Fruit fly (Drosophila melanogaster): ENCODE results near the gene GstT3.

dm6 chrX:20436866-20437265 lies 30.4 kb upstream of the GstT3 start:
- TF ChIP-seq CG18599 (GFP tag; optimal IDR thresholded peaks at IDR 0.05) = no peak
- TF ChIP-seq dati (GFP tag; IDR thresholded peaks at IDR 0.05) = no peak
- TF ChIP-seq pum (GFP tag; optimal IDR thresholded peaks at IDR 0.05) = no peak
- no peak for TF ChIP-seq CG33557 (GFP tag; optimal IDR thresholded peaks at IDR 0.05)
- no peak for TF ChIP-seq lov (optimal IDR thresholded peaks at IDR 0.05)
- no peak for TF ChIP-seq lov (GFP tag; IDR thresholded peaks at IDR 0.05)
- no peak for TF ChIP-seq E2f2 (GFP tag; IDR thresholded peaks at IDR 0.05)
- no peak for TF ChIP-seq CG15011 (GFP tag; optimal IDR thresholded peaks at IDR 0.05)
- no peak for TF ChIP-seq CG17328 (GFP tag; IDR thresholded peaks at IDR 0.05)
- TF ChIP-seq CG12071 (GFP tag; optimal IDR thresholded peaks at IDR 0.05) = no peak
- no peak for TF ChIP-seq CG13894 (tag; optimal IDR thresholded peaks at IDR 0.05)
- TF ChIP-seq CG12219 (GFP tag; optimal IDR thresholded peaks at IDR 0.05) = no peak
- no peak for TF ChIP-seq peb (GFP tag; IDR thresholded peaks at IDR 0.05)

Measured in whole organism, embryonic.